Worm (Caenorhabditis elegans) whole organism, L1 larva: ENCODE measurements around the gene C53B7.6.
A peak's percentile ranks its signal among the peaks of the same experiment; 100 is the strongest.

Experiments
- C04F5.9 ChIP-seq: sonication (generic microtip); optimal IDR thresholded peaks from 2 replicates; lab custom pipeline; 2016; ENCODE audit warnings: missing genetic modification characterization, missing compliant biosample characterization
- C16A3.4 ChIP-seq: fragments of 150-350 bp; optimal IDR thresholded peaks from 2 replicates; lab custom pipeline; 2014; ENCODE audit warnings: missing biosample characterization, missing genetic modification characterization
- C34B4.2 ChIP-seq: sonication (generic microtip); optimal IDR thresholded peaks from 2 replicates; lab custom pipeline; 2017; ENCODE audit warnings: mild to moderate bottlenecking, missing genetic modification characterization, missing compliant biosample characterization
- alr-1 ChIP-seq: fragments of 200-800 bp; sonication (Bioruptor generic); optimal IDR thresholded peaks from 2 replicates; lab custom pipeline; 2018; ENCODE audit warnings: borderline replicate concordance, mild to moderate bottlenecking, missing genetic modification characterization, missing compliant biosample characterization
- aly-2 ChIP-seq: fragments of 150-350 bp; optimal IDR thresholded peaks from 2 replicates; lab custom pipeline; 2014; ENCODE audit warnings: missing biosample characterization, missing genetic modification characterization
- ceh-8 ChIP-seq: fragments of 200-800 bp; sonication (Bioruptor generic); optimal IDR thresholded peaks from 2 replicates; lab custom pipeline; 2018; ENCODE audit warnings: mild to moderate bottlenecking, missing genetic modification characterization, moderate library complexity, missing compliant biosample characterization
- ceh-88 ChIP-seq: fragments of 200-800 bp; sonication (Bioruptor generic); IDR thresholded peaks from 2 replicates; pipeline ENCODE4 v1.3.6; 2022; ENCODE audit warnings: missing genetic modification characterization, missing compliant biosample characterization
- ceh-90 ChIP-seq: sonication (generic microtip); optimal IDR thresholded peaks from 2 replicates; lab custom pipeline; 2016; ENCODE audit warnings: missing genetic modification characterization, missing compliant biosample characterization
- dpl-1 ChIP-seq, 3 experiments: fragments of 150-350 bp in 2 of 3; sonication (generic microtip) in 1 of 3; optimal IDR thresholded peaks; 2 replicates each; lab custom pipeline; 2014 to 2017; ENCODE audit warnings: missing biosample characterization in 3 of 3, missing genetic modification characterization in 3 of 3, missing genetic modification reagents in 3 of 3
- dsc-1 ChIP-seq: sonication (generic microtip); optimal IDR thresholded peaks from 2 replicates; lab custom pipeline; 2016; ENCODE audit warnings: mild to moderate bottlenecking, missing genetic modification characterization, missing compliant biosample characterization
- egl-13 ChIP-seq: sonication (generic microtip); optimal IDR thresholded peaks from 2 replicates; lab custom pipeline; 2016; ENCODE audit warnings: missing genotype, missing genetic modification reagents, missing genetic modification characterization, missing compliant biosample characterization
- egl-27 ChIP-seq, 2 experiments: fragments of 150-350 bp in 1 of 2; sonication (generic microtip); optimal IDR thresholded peaks; 3 replicates each; lab custom pipeline; 2017 to 2018; ENCODE audit warnings: missing biosample characterization in 2 of 2, missing genetic modification characterization in 2 of 2, missing genetic modification reagents in 2 of 2
- elt-2 ChIP-seq: sonication (generic microtip); optimal IDR thresholded peaks from 2 replicates; lab custom pipeline; 2016; ENCODE audit warnings: missing genetic modification characterization, mild to moderate bottlenecking, inconsistent platforms, missing compliant biosample characterization, missing genetic modification reagents
- elt-3 ChIP-seq, 6 experiments: fragments of 150-350 bp in 1 of 6; sonication (generic microtip); optimal IDR thresholded peaks; 2 replicates each; lab custom pipeline; 2017 to 2018; ENCODE audit warnings: missing biosample characterization in 6 of 6, missing genetic modification characterization in 6 of 6, inconsistent platforms in 1 of 6
- fkh-10 ChIP-seq: sonication (generic microtip); optimal IDR thresholded peaks from 2 replicates; lab custom pipeline; 2017; ENCODE audit warnings: missing biosample characterization, missing genetic modification reagents, missing genetic modification characterization
- fkh-8 ChIP-seq: sonication (generic microtip); optimal IDR thresholded peaks from 2 replicates; lab custom pipeline; 2016; ENCODE audit warnings: mild to moderate bottlenecking, missing genetic modification characterization, missing compliant biosample characterization
- fos-1 ChIP-seq: fragments of 150-350 bp; optimal IDR thresholded peaks from 2 replicates; lab custom pipeline; 2014; ENCODE audit warnings: missing biosample characterization, missing genetic modification characterization
- hlh-17 ChIP-seq: fragments of 200-800 bp; sonication (Bioruptor generic); optimal IDR thresholded peaks from 2 replicates; lab custom pipeline; 2018; ENCODE audit warnings: missing genetic modification characterization, mild to moderate bottlenecking, missing compliant biosample characterization, moderate library complexity, borderline replicate concordance
- hlh-4 ChIP-seq: sonication (generic microtip); optimal IDR thresholded peaks from 2 replicates; lab custom pipeline; 2016; ENCODE audit warnings: mild to moderate bottlenecking, missing genetic modification characterization, missing compliant biosample characterization
- hpl-2 ChIP-seq: fragments of 150-350 bp; optimal IDR thresholded peaks from 2 replicates; lab custom pipeline; 2014; ENCODE audit warnings: missing biosample characterization, missing genetic modification reagents, missing genetic modification characterization
- irx-1 ChIP-seq: sonication (generic microtip); optimal IDR thresholded peaks from 2 replicates; lab custom pipeline; 2016; ENCODE audit warnings: missing genetic modification characterization, missing compliant biosample characterization
- isw-1 ChIP-seq: fragments of 200-800 bp; sonication (Bioruptor generic); IDR thresholded peaks from 2 replicates; pipeline ENCODE4 v1.3.6; 2022; ENCODE audit warnings: missing genetic modification characterization, missing compliant biosample characterization
- lin-13 ChIP-seq: fragments of 150-350 bp; optimal IDR thresholded peaks from 2 replicates; lab custom pipeline; 2014; ENCODE audit warnings: missing biosample characterization, missing genetic modification reagents, missing genetic modification characterization
- lin-14 ChIP-seq: fragments of 200-800 bp; sonication (Bioruptor generic); optimal IDR thresholded peaks from 2 replicates; lab custom pipeline; 2018; ENCODE audit warnings: mild to moderate bottlenecking, missing genetic modification characterization, moderate library complexity, missing compliant biosample characterization
- lin-15B ChIP-seq: fragments of 150-350 bp; sonication (generic microtip); optimal IDR thresholded peaks from 3 replicates; lab custom pipeline; 2014; ENCODE audit warnings: missing biosample characterization, missing genetic modification characterization
- lir-3 ChIP-seq: sonication (generic microtip); optimal IDR thresholded peaks from 2 replicates; lab custom pipeline; 2016; ENCODE audit warnings: mild to moderate bottlenecking, missing genetic modification characterization, moderate library complexity, missing compliant biosample characterization; ENCODE audit not compliant: poor library complexity
- lsy-2 ChIP-seq, 2 experiments: fragments of 150-350 bp; optimal IDR thresholded peaks; 2 replicates each; lab custom pipeline; 2014; ENCODE audit warnings: missing biosample characterization in 2 of 2, missing genetic modification characterization in 2 of 2
- mab-9 ChIP-seq: fragments of 200-800 bp; sonication (Bioruptor generic); IDR thresholded peaks from 2 replicates; pipeline ENCODE4 v1.3.6; 2022; ENCODE audit warnings: missing genetic modification reagents, missing genetic modification characterization, missing compliant biosample characterization
- mdl-1 ChIP-seq, 2 experiments: fragments of 150-350 bp; optimal IDR thresholded peaks; 2 replicates each; lab custom pipeline; 2014 to 2017; ENCODE audit warnings: missing biosample characterization in 2 of 2, missing genetic modification characterization in 2 of 2, inconsistent platforms in 1 of 2
- mef-2 ChIP-seq: fragments of 150-350 bp; optimal IDR thresholded peaks from 2 replicates; lab custom pipeline; 2014; ENCODE audit warnings: missing biosample characterization, missing genetic modification characterization
- mep-1 ChIP-seq: fragments of 150-350 bp; optimal IDR thresholded peaks from 2 replicates; lab custom pipeline; 2014; ENCODE audit warnings: missing biosample characterization, missing genetic modification characterization
- nhr-19 ChIP-seq: fragments of 200-800 bp; sonication (Bioruptor generic); conservative IDR thresholded peaks from 2 replicates; pipeline ENCODE4 v1.3.6; 2022; ENCODE audit warnings: missing genetic modification characterization, missing compliant biosample characterization
- nhr-71 ChIP-seq: sonication (generic microtip); optimal IDR thresholded peaks from 2 replicates; lab custom pipeline; 2016; ENCODE audit warnings: mild to moderate bottlenecking, missing genetic modification characterization, moderate library complexity, missing compliant biosample characterization
- nhr-84 ChIP-seq: sonication (generic microtip); optimal IDR thresholded peaks from 2 replicates; lab custom pipeline; 2017; ENCODE audit warnings: missing biosample characterization, missing genetic modification characterization
- pag-3 ChIP-seq: sonication (generic microtip); optimal IDR thresholded peaks from 2 replicates; lab custom pipeline; 2017; ENCODE audit warnings: missing genetic modification characterization, mild to moderate bottlenecking, missing compliant biosample characterization, antibody characterized with exemption, borderline replicate concordance; ENCODE audit not compliant: insufficient read depth
- pax-3 ChIP-seq: fragments of 200-800 bp; sonication (Bioruptor generic); optimal IDR thresholded peaks from 2 replicates; lab custom pipeline; 2018; ENCODE audit warnings: mild to moderate bottlenecking, missing genetic modification characterization, moderate library complexity, missing compliant biosample characterization
- pqm-1 ChIP-seq: sonication (generic microtip); optimal IDR thresholded peaks from 3 replicates; lab custom pipeline; 2017; ENCODE audit warnings: missing biosample characterization, missing genetic modification characterization
- rnt-1 ChIP-seq: sonication (generic microtip); optimal IDR thresholded peaks from 2 replicates; lab custom pipeline; 2016; ENCODE audit warnings: mild to moderate bottlenecking, missing genetic modification characterization, moderate library complexity, missing compliant biosample characterization
- skn-1 ChIP-seq: fragments of 150-350 bp; optimal IDR thresholded peaks from 2 replicates; lab custom pipeline; 2014; ENCODE audit warnings: missing biosample characterization, missing genetic modification characterization
- snu-23 ChIP-seq: sonication (generic microtip); optimal IDR thresholded peaks from 2 replicates; lab custom pipeline; 2016; ENCODE audit warnings: missing genetic modification characterization, missing compliant biosample characterization
- sox-4 ChIP-seq: sonication (generic microtip); optimal IDR thresholded peaks from 2 replicates; lab custom pipeline; 2016; ENCODE audit warnings: missing genetic modification characterization, missing compliant biosample characterization
- sptf-1 ChIP-seq: fragments of 150-350 bp; optimal IDR thresholded peaks from 2 replicates; lab custom pipeline; 2014; ENCODE audit warnings: missing biosample characterization, missing genetic modification characterization
- sup-37 ChIP-seq: fragments of 200-800 bp; sonication (Bioruptor generic); optimal IDR thresholded peaks from 2 replicates; lab custom pipeline; 2018; ENCODE audit warnings: mild to moderate bottlenecking, missing genetic modification characterization, missing compliant biosample characterization
- swsn-7 ChIP-seq: sonication (generic microtip); optimal IDR thresholded peaks from 2 replicates; lab custom pipeline; 2016; ENCODE audit warnings: missing genetic modification characterization, missing compliant biosample characterization
- unc-62 ChIP-seq: fragments of 150-350 bp; optimal IDR thresholded peaks from 2 replicates; lab custom pipeline; 2014; ENCODE audit warnings: missing biosample characterization, missing genetic modification reagents, missing genetic modification characterization
- vab-15 ChIP-seq: sonication (generic microtip); optimal IDR thresholded peaks from 2 replicates; lab custom pipeline; 2017; ENCODE audit warnings: missing genotype, mild to moderate bottlenecking, missing genetic modification characterization, missing compliant biosample characterization
- xbp-1 ChIP-seq: sonication (generic microtip); optimal IDR thresholded peaks from 2 replicates; lab custom pipeline; 2016; ENCODE audit warnings: missing genetic modification characterization, missing compliant biosample characterization
- zip-4 ChIP-seq: fragments of 200-800 bp; sonication (Bioruptor generic); optimal IDR thresholded peaks from 2 replicates; lab custom pipeline; 2018; ENCODE audit warnings: mild to moderate bottlenecking, missing genetic modification characterization, moderate library complexity, missing compliant biosample characterization
- ztf-11 ChIP-seq, 2 experiments: sonication (generic microtip); optimal IDR thresholded peaks; 2 replicates each; lab custom pipeline; 2016 to 2017; ENCODE audit warnings: missing genetic modification characterization in 2 of 2, missing biosample characterization in 1 of 2, missing compliant biosample characterization in 1 of 2

C53B7.6 gene

ce11 chrX:6823218-6823979 is 45.2 kb downstream of the C53B7.6 start, which contains the start of gene gei-15:
TSS of gene gei-15 (minus strand) at chrX:6823268.
- TF ChIP-seq lin-15B, result no peak
- TF ChIP-seq ceh-90 (tag; lab: Kevin White, UChicago), result no peak
- peak; percentile 52 for TF ChIP-seq dsc-1
- no peak for TF ChIP-seq alr-1 (tag; lab: Kevin White, UChicago)
- no peak for TF ChIP-seq elt-3 (tag; optimal IDR thresholded peaks at IDR 0.05; lab: Kevin White, UChicago)
- TF ChIP-seq mep-1, result no peak
- no peak for TF ChIP-seq zip-4 (GFP tag; lab: Kevin White, UChicago)
- TF ChIP-seq hpl-2 (GFP tag; lab: Kevin White, UChicago), result no peak
- TF ChIP-seq pqm-1 (tag; lab: Kevin White, UChicago), result no peak
- no peak for TF ChIP-seq isw-1
- TF ChIP-seq mef-2, result no peak
- TF ChIP-seq fkh-10 (GFP tag; lab: Kevin White, UChicago), result no peak
- TF ChIP-seq pax-3 (tag; lab: Kevin White, UChicago), result no peak
- no peak for TF ChIP-seq aly-2
- no peak for TF ChIP-seq lin-13
- TF ChIP-seq C16A3.4 (tag; lab: Kevin White, UChicago), result no peak
- TF ChIP-seq dpl-1 (GFP tag; optimal IDR thresholded peaks at IDR 0.05; lab: Kevin White, UChicago), result no peak
- no peak for TF ChIP-seq elt-2 (tag; lab: Kevin White, UChicago)
- peak; percentile 90 for TF ChIP-seq pag-3
- no peak for TF ChIP-seq skn-1 (tag; lab: Kevin White, UChicago)
- TF ChIP-seq mab-9 (GFP tag; lab: Robert Waterston, UW), result no peak
- TF ChIP-seq ztf-11 (tag; optimal IDR thresholded peaks at IDR 0.05; lab: Kevin White, UChicago), result no peak
- no peak for TF ChIP-seq hlh-17 (GFP tag; lab: Kevin White, UChicago)
- no peak for TF ChIP-seq sup-37 (GFP tag; lab: Kevin White, UChicago)
- no peak for TF ChIP-seq hlh-4 (tag; lab: Kevin White, UChicago)
- TF ChIP-seq ceh-88 (GFP tag; lab: Robert Waterston, UW), result no peak
- TF ChIP-seq lsy-2 (tag; optimal IDR thresholded peaks at IDR 0.05; lab: Kevin White, UChicago), result no peak
- peak; percentile 22 for TF ChIP-seq nhr-71 (tag; lab: Kevin White, UChicago)
- no peak for TF ChIP-seq nhr-19 (GFP tag; lab: Robert Waterston, UW)
- no peak for TF ChIP-seq fos-1 (tag; lab: Kevin White, UChicago)
- TF ChIP-seq sptf-1 (tag; lab: Kevin White, UChicago), result no peak
- TF ChIP-seq egl-27 (tag; optimal IDR thresholded peaks at IDR 0.05; lab: Kevin White, UChicago), result no peak
- no peak for TF ChIP-seq C04F5.9 (tag; lab: Kevin White, UChicago)
- TF ChIP-seq irx-1 (tag; lab: Kevin White, UChicago), result no peak
- no peak for TF ChIP-seq egl-13
- no peak for TF ChIP-seq lir-3 (tag; lab: Kevin White, UChicago)
- TF ChIP-seq nhr-84, result no peak
- TF ChIP-seq lin-14 (GFP tag; lab: Kevin White, UChicago), result peak; percentile 52
- TF ChIP-seq C34B4.2 (tag; lab: Kevin White, UChicago), result no peak
- TF ChIP-seq snu-23 (GFP tag; lab: Kevin White, UChicago), result peak; percentile 23
- no peak for TF ChIP-seq fkh-8 (tag; lab: Kevin White, UChicago)
- no peak for TF ChIP-seq mdl-1 (tag; optimal IDR thresholded peaks at IDR 0.05; lab: Kevin White, UChicago)
- no peak for TF ChIP-seq ceh-8 (GFP tag; lab: Kevin White, UChicago)
- no peak for TF ChIP-seq xbp-1 (tag; lab: Kevin White, UChicago)
- no peak for TF ChIP-seq swsn-7
- peak; percentile 52 for TF ChIP-seq rnt-1 (tag; lab: Kevin White, UChicago)
- no peak for TF ChIP-seq unc-62 (GFP tag; lab: Kevin White, UChicago)
- TF ChIP-seq vab-15 (tag; lab: Kevin White, UChicago), result no peak
- no peak for TF ChIP-seq sox-4 (tag; lab: Kevin White, UChicago)
